Fruit fly (Drosophila melanogaster) whole organism, embryonic: ENCODE measurements around the gene CG31468.

Experiments used
- ATbp ChIP-seq: fragments of 200-800 bp; sonication (Bioruptor generic); optimal IDR thresholded peaks from 2 replicates; lab custom pipeline; 2017; ENCODE audit warnings: missing biosample characterization, mild to moderate bottlenecking, missing genetic modification characterization, missing genetic modification reagents
- Atf-2 ChIP-seq: fragments of 200-800 bp; sonication (Bioruptor generic); optimal IDR thresholded peaks from 2 replicates; lab custom pipeline; 2016; ENCODE audit warnings: missing biosample characterization, missing genetic modification characterization
- CG11504 ChIP-seq: fragments of 200-800 bp; sonication (Bioruptor generic); optimal IDR thresholded peaks from 3 replicates; lab custom pipeline; 2019; ENCODE audit warnings: missing biosample characterization, mild to moderate bottlenecking, missing genetic modification characterization, moderate library complexity
- CG12659 ChIP-seq: fragments of 200-800 bp; sonication (Bioruptor generic); optimal IDR thresholded peaks from 3 replicates; lab custom pipeline; 2017; ENCODE audit warnings: mild to moderate bottlenecking, missing biosample characterization, missing genetic modification reagents, missing genetic modification characterization
- CG12744 ChIP-seq: fragments of 200-800 bp; sonication (Bioruptor generic); optimal IDR thresholded peaks from 2 replicates; lab custom pipeline; 2016; ENCODE audit warnings: missing biosample characterization, missing genetic modification characterization
- CG14050 ChIP-seq: fragments of 200-800 bp; sonication (Bioruptor generic); IDR thresholded peaks from 3 replicates; pipeline ENCODE4 v1.3.6; 2022; ENCODE audit warnings: missing biosample characterization, missing genetic modification characterization
- CG3065 ChIP-seq: fragments of 200-800 bp; sonication (Bioruptor generic); optimal IDR thresholded peaks from 2 replicates; lab custom pipeline; 2016; ENCODE audit warnings: missing biosample characterization, missing genetic modification characterization
- CG31224 ChIP-seq: fragments of 200-800 bp; sonication (Bioruptor generic); IDR thresholded peaks from 2 replicates; pipeline ENCODE4 v1.3.6; 2022; ENCODE audit warnings: missing biosample characterization, missing genetic modification characterization
- CG33213 ChIP-seq: fragments of 200-800 bp; sonication (Bioruptor generic); optimal IDR thresholded peaks from 3 replicates; lab custom pipeline; 2016; ENCODE audit warnings: missing biosample characterization, missing genetic modification characterization
- CG42726 ChIP-seq: fragments of 200-800 bp; sonication (Bioruptor generic); IDR thresholded peaks from 2 replicates; pipeline ENCODE4 v1.3.6; 2022; ENCODE audit warnings: missing biosample characterization, missing genetic modification characterization; ENCODE audit not compliant: partially characterized antibody
- CG6683 ChIP-seq: fragments of 200-800 bp; sonication (Bioruptor generic); optimal IDR thresholded peaks from 2 replicates; lab custom pipeline; 2017; ENCODE audit warnings: missing biosample characterization, mild to moderate bottlenecking, missing genetic modification characterization, missing genetic modification reagents
- CG6765 ChIP-seq: fragments of 200-800 bp; sonication (Bioruptor generic); optimal IDR thresholded peaks from 3 replicates; lab custom pipeline; 2017; ENCODE audit warnings: missing biosample characterization, mild to moderate bottlenecking, missing genetic modification characterization
- CG7372 ChIP-seq: fragments of 200-800 bp; sonication (Bioruptor generic); IDR thresholded peaks from 2 replicates; pipeline ENCODE4 v1.3.6; 2022; ENCODE audit warnings: missing biosample characterization, missing genetic modification characterization
- CG7839 ChIP-seq: fragments of 200-800 bp; sonication (Bioruptor generic); optimal IDR thresholded peaks from 3 replicates; lab custom pipeline; 2018; ENCODE audit warnings: missing biosample characterization, mild to moderate bottlenecking, missing genetic modification characterization, moderate library complexity
- CG7963 ChIP-seq: fragments of 200-800 bp; sonication (Bioruptor generic); IDR thresholded peaks from 3 replicates; pipeline ENCODE4 v1.3.6; 2022; ENCODE audit warnings: missing biosample characterization, missing genetic modification characterization; ENCODE audit not compliant: partially characterized antibody
- CG9437 ChIP-seq: fragments of 200-800 bp; sonication (Bioruptor generic); optimal IDR thresholded peaks from 2 replicates; lab custom pipeline; 2018; ENCODE audit warnings: missing biosample characterization, mild to moderate bottlenecking, missing genetic modification characterization
- CG9932 ChIP-seq: fragments of 200-800 bp; sonication (Bioruptor generic); IDR thresholded peaks from 2 replicates; pipeline ENCODE4 v1.3.6; 2022; ENCODE audit warnings: missing biosample characterization, missing genetic modification characterization
- CoRest ChIP-seq: fragments of 200-800 bp; sonication (Bioruptor generic); optimal IDR thresholded peaks from 3 replicates; lab custom pipeline; 2018; ENCODE audit warnings: missing biosample characterization, mild to moderate bottlenecking, missing genetic modification characterization, moderate library complexity
- Dip2 ChIP-seq: fragments of 200-800 bp; sonication (Bioruptor generic); IDR thresholded peaks from 2 replicates; pipeline ENCODE4 v1.3.6; 2022; ENCODE audit warnings: missing biosample characterization, missing genetic modification characterization
- Doc3 ChIP-seq: fragments of 200-800 bp; sonication (Bioruptor generic); IDR thresholded peaks from 3 replicates; pipeline ENCODE4 v1.3.6; 2022; ENCODE audit warnings: missing biosample characterization, missing genetic modification characterization; ENCODE audit not compliant: partially characterized antibody
- GATAe ChIP-seq: fragments of 200-800 bp; sonication (Bioruptor generic); conservative IDR thresholded peaks from 2 replicates; pipeline ENCODE4 v1.3.6; 2022; ENCODE audit warnings: missing biosample characterization, missing genetic modification characterization
- HLH4C ChIP-seq: fragments of 200-800 bp; sonication (Bioruptor generic); IDR thresholded peaks from 3 replicates; pipeline ENCODE4 v1.3.6; 2022; ENCODE audit warnings: missing biosample characterization, missing genetic modification characterization; ENCODE audit not compliant: partially characterized antibody
- Hr51 ChIP-seq, 2 experiments: fragments of 200-800 bp; sonication (Bioruptor generic); optimal IDR thresholded peaks; 2 replicates in 1 of 2; 3 replicates in 1 of 2; lab custom pipeline; 2016 to 2018; ENCODE audit warnings: missing biosample characterization in 2 of 2, missing genetic modification characterization in 2 of 2, mild to moderate bottlenecking in 1 of 2, moderate library complexity in 1 of 2
- Hsf ChIP-seq: fragments of 200-800 bp; sonication (Bioruptor generic); optimal IDR thresholded peaks from 3 replicates; lab custom pipeline; 2016; ENCODE audit warnings: missing biosample characterization, missing genetic modification characterization
- Med ChIP-seq: fragments of 200-800 bp; sonication (Bioruptor generic); peaks from one replicate; lab custom pipeline; 2016; ENCODE audit warnings: missing biosample characterization, missing genetic modification characterization, mild to moderate bottlenecking, inconsistent platforms, moderate library complexity
- Oaz ChIP-seq: fragments of 200-800 bp; sonication (Bioruptor generic); IDR thresholded peaks from 2 replicates; pipeline ENCODE4 v1.3.6; 2022; ENCODE audit warnings: missing biosample characterization, missing genetic modification characterization
- YL-1 ChIP-seq: fragments of 200-800 bp; sonication (Bioruptor generic); optimal IDR thresholded peaks from 3 replicates; lab custom pipeline; 2017; ENCODE audit warnings: missing biosample characterization, mild to moderate bottlenecking, missing genetic modification characterization
- amos ChIP-seq: fragments of 200-800 bp; sonication (Bioruptor generic); IDR thresholded peaks from 2 replicates; pipeline ENCODE4 v1.3.6; 2022; ENCODE audit warnings: missing biosample characterization, missing genetic modification characterization; ENCODE audit not compliant: partially characterized antibody
- ase ChIP-seq: fragments of 200-800 bp; sonication (Bioruptor generic); IDR thresholded peaks from 3 replicates; pipeline ENCODE4 v1.3.6; 2022; ENCODE audit warnings: missing biosample characterization, missing genetic modification characterization
- bab2 ChIP-seq: fragments of 200-800 bp; sonication (Bioruptor generic); optimal IDR thresholded peaks from 2 replicates; lab custom pipeline; 2016; ENCODE audit warnings: missing biosample characterization, missing genetic modification characterization
- cato ChIP-seq: fragments of 200-800 bp; sonication (Bioruptor generic); optimal IDR thresholded peaks from 2 replicates; lab custom pipeline; 2016; ENCODE audit warnings: missing biosample characterization, missing genetic modification characterization, borderline replicate concordance
- dmrt11E ChIP-seq: fragments of 200-800 bp; sonication (Bioruptor generic); optimal IDR thresholded peaks from 3 replicates; lab custom pipeline; 2018; ENCODE audit warnings: missing biosample characterization, mild to moderate bottlenecking, missing genetic modification characterization, moderate library complexity
- en ChIP-seq: fragments of 200-800 bp; sonication (Bioruptor generic); optimal IDR thresholded peaks from 2 replicates; lab custom pipeline; 2016; ENCODE audit warnings: missing biosample characterization, missing genetic modification characterization
- ewg ChIP-seq: fragments of 200-800 bp; sonication (Bioruptor generic); optimal IDR thresholded peaks from 3 replicates; lab custom pipeline; 2017; ENCODE audit warnings: mild to moderate bottlenecking, missing biosample characterization, missing genetic modification reagents, missing genetic modification characterization
- gcm ChIP-seq: fragments of 200-800 bp; sonication (Bioruptor generic); optimal IDR thresholded peaks from 2 replicates; lab custom pipeline; 2019; ENCODE audit warnings: missing biosample characterization, mild to moderate bottlenecking, missing genetic modification characterization, moderate library complexity
- gfzf ChIP-seq: fragments of 200-800 bp; sonication (Bioruptor generic); optimal IDR thresholded peaks from 2 replicates; lab custom pipeline; 2016; ENCODE audit warnings: missing biosample characterization, mild to moderate bottlenecking, missing genetic modification characterization, moderate library complexity
- hth ChIP-seq: fragments of >200 bp; optimal IDR thresholded peaks from 2 replicates; lab custom pipeline; 2017; ENCODE audit warnings: inconsistent platforms
- kni ChIP-seq: fragments of 200-800 bp; sonication (Bioruptor generic); optimal IDR thresholded peaks from 3 replicates; lab custom pipeline; 2017; ENCODE audit warnings: mild to moderate bottlenecking, missing biosample characterization, missing genetic modification reagents, missing genetic modification characterization
- lmd ChIP-seq: fragments of 200-800 bp; sonication (Bioruptor generic); IDR thresholded peaks from 2 replicates; pipeline ENCODE4 v1.3.6; 2022; ENCODE audit warnings: missing biosample characterization, missing genetic modification characterization
- maf-S ChIP-seq: fragments of 200-800 bp; sonication (Bioruptor generic); optimal IDR thresholded peaks from 2 replicates; lab custom pipeline; 2016; ENCODE audit warnings: missing biosample characterization, missing genetic modification characterization
- mirr ChIP-seq: fragments of 200-800 bp; sonication (Bioruptor generic); optimal IDR thresholded peaks from 3 replicates; lab custom pipeline; 2018; ENCODE audit warnings: missing biosample characterization, mild to moderate bottlenecking, missing genetic modification characterization
- org-1 ChIP-seq: fragments of 200-800 bp; sonication (Bioruptor generic); optimal IDR thresholded peaks from 2 replicates; lab custom pipeline; 2017; ENCODE audit warnings: missing biosample characterization, missing genetic modification characterization
- pnt ChIP-seq: fragments of 200-800 bp; sonication (Bioruptor generic); optimal IDR thresholded peaks from 3 replicates; lab custom pipeline; 2016; ENCODE audit warnings: missing biosample characterization, missing genetic modification characterization
- repo ChIP-seq: fragments of 200-800 bp; sonication (Bioruptor generic); optimal IDR thresholded peaks from 2 replicates; lab custom pipeline; 2016; ENCODE audit warnings: missing biosample characterization, missing genetic modification characterization
- rib ChIP-seq: fragments of 200-800 bp; sonication (Bioruptor generic); IDR thresholded peaks from 2 replicates; pipeline ENCODE4 v1.3.6; 2022; ENCODE audit warnings: missing biosample characterization, missing genetic modification characterization
- tna ChIP-seq: fragments of 200-800 bp; sonication (Bioruptor generic); IDR thresholded peaks from 2 replicates; pipeline ENCODE4 v1.3.6; 2022; ENCODE audit warnings: missing biosample characterization, missing genetic modification characterization; ENCODE audit not compliant: partially characterized antibody
- ttk ChIP-seq: fragments of 200-800 bp; sonication (Bioruptor generic); IDR thresholded peaks from 2 replicates; pipeline ENCODE4 v2.1.2; 2022; ENCODE audit warnings: missing biosample characterization, missing genetic modification characterization
- vfl ChIP-seq: fragments of 200-800 bp; sonication (Bioruptor generic); optimal IDR thresholded peaks from 2 replicates; lab custom pipeline; 2016; ENCODE audit warnings: missing biosample characterization, missing genetic modification characterization
- vnd ChIP-seq: fragments of 200-800 bp; sonication (Bioruptor generic); IDR thresholded peaks from 3 replicates; pipeline ENCODE4 v1.3.6; 2022; ENCODE audit warnings: missing biosample characterization, missing genetic modification characterization; ENCODE audit not compliant: partially characterized antibody

The CG31468 gene

DNA sequence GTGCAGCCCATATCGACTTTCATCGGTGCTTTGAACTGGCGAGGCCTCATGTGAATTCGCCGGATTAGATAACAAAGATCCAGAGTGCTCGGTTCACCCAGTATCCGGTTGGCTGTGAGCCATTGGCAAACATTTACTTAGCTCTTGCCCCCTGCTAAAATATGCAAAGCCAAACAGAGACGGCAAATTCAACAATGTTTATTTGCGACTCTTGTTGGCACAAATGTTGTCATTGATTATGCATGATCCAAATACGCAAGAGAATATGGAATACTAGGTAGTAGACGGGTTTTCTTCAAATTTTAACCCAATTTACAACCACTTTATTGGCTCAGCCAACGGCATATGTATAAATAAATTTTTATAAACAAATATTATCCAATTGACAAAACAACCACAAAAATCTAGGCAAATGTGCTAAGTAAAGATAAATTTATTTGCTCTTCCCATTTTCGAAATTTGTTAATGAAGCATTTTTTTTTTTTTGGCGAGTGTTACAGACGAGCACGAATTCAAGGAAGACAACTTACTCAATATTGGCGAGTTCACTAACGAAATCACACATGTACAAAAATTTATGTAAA lies 47.5 kb downstream of the CG31468 start (continued):
- TF ChIP-seq Doc3 (GFP tag; lab: Robert Waterston, UW) (no peak), dmrt11E (tag; lab: Kevin White, UChicago) (no peak), CG42726 (GFP tag; lab: Robert Waterston, UW) (no peak), ase (no peak), pnt (no peak), vnd (GFP tag; lab: Robert Waterston, UW) (no peak), CG31224 (GFP tag; lab: Robert Waterston, UW) (peak; percentile 41; the same call in 1 of the 2 replicates), CG14050 (GFP tag; lab: Robert Waterston, UW) (peak; percentile 33; the same call in 2 of the 3 replicates), CG9437 (GFP tag; lab: Kevin White, UChicago) (peak; percentile 19), CG7963 (GFP tag; lab: Robert Waterston, UW) (no peak), CoRest (peak; percentile 76), CG6683 (GFP tag; lab: Kevin White, UChicago) (peak; percentile 69), Med (GFP tag; lab: Kevin White, UChicago) (peak; percentile 97), Oaz (0 out of 2 replicates have a peak, but pooled peaks have one; percentile 10), org-1 (GFP tag; lab: Kevin White, UChicago) (peak; percentile 56), en (GFP tag; lab: Kevin White, UChicago) (no peak), YL-1 (GFP tag; lab: Kevin White, UChicago) (peak; percentile 48), maf-S (GFP tag; lab: Kevin White, UChicago) (peak; percentile 63), gfzf (GFP tag; lab: Kevin White, UChicago) (no peak), amos (GFP tag; lab: Robert Waterston, UW) (no peak), ewg (GFP tag; lab: Kevin White, UChicago) (no peak), repo (no peak), mirr (GFP tag; lab: Kevin White, UChicago) (peak; percentile 86), CG3065 (GFP tag; lab: Kevin White, UChicago) (no peak), Atf-2 (GFP tag; lab: Kevin White, UChicago) (no peak), CG33213 (GFP tag; lab: Kevin White, UChicago) (peak; percentile 60), ttk (GFP tag; lab: Robert Waterston, UW) (0 out of 2 replicates have a peak, but pooled peaks have one; percentile 21), hth (lab: Kevin White, UChicago) (no peak), Hsf (GFP tag; lab: Kevin White, UChicago) (peak; percentile 27), CG9932 (GFP tag; lab: Robert Waterston, UW) (peak; percentile 63), gcm (GFP tag; lab: Kevin White, UChicago) (no peak), rib (GFP tag; lab: Robert Waterston, UW) (peak; percentile 81), vfl (GFP tag; lab: Kevin White, UChicago) (no peak), ATbp (GFP tag; lab: Kevin White, UChicago) (peak; percentile 33), Dip2 (GFP tag; lab: Robert Waterston, UW) (no peak), cato (no peak), Hr51 (GFP tag; optimal IDR thresholded peaks at IDR 0.05; lab: Kevin White, UChicago) (peak; percentile 15 to 56), CG11504 (peak; percentile 48), HLH4C (GFP tag; lab: Robert Waterston, UW) (no peak), CG12744 (GFP tag; lab: Kevin White, UChicago) (peak; percentile 25), kni (GFP tag; lab: Kevin White, UChicago) (no peak), lmd (GFP tag; lab: Robert Waterston, UW) (peak; percentile 34; the same call in 1 of the 2 replicates), tna (GFP tag; lab: Robert Waterston, UW) (no peak), CG7372 (GFP tag; lab: Robert Waterston, UW) (no peak), CG6765 (GFP tag; lab: Kevin White, UChicago) (peak; percentile 86), CG7839 (tag; lab: Kevin White, UChicago) (peak; percentile 60), CG12659 (GFP tag; lab: Kevin White, UChicago) (peak; percentile 77), GATAe (GFP tag; lab: Robert Waterston, UW) (no peak; the same call in 1 of the 2 replicates), bab2 (GFP tag; lab: Kevin White, UChicago) (peak; percentile 55)
